Worm (Caenorhabditis elegans) whole organism, L3 larva: ENCODE data around the gene nhr-290.

Experiments used
- R02D3.7 ChIP-seq: fragments of 150-350 bp; optimal IDR thresholded peaks from 2 replicates; lab custom pipeline; 2014; ENCODE audit warnings: missing biosample characterization, missing genetic modification characterization
- ZK546.5 ChIP-seq: sonication (generic microtip); optimal IDR thresholded peaks from 2 replicates; lab custom pipeline; 2017; ENCODE audit warnings: missing biosample characterization, missing genetic modification characterization
- aly-2 ChIP-seq: fragments of 150-350 bp; optimal IDR thresholded peaks from 2 replicates; lab custom pipeline; 2014; ENCODE audit warnings: missing biosample characterization, missing genetic modification characterization
- ama-1 ChIP-seq: fragments of 150-350 bp; optimal IDR thresholded peaks from 2 replicates; lab custom pipeline; 2018
- ceh-16 ChIP-seq: sonication (generic microtip); optimal IDR thresholded peaks from 2 replicates; lab custom pipeline; 2017; ENCODE audit warnings: missing biosample characterization, missing genetic modification characterization
- ceh-28 ChIP-seq: fragments of 150-350 bp; optimal IDR thresholded peaks from 2 replicates; lab custom pipeline; 2014; ENCODE audit warnings: missing biosample characterization, missing genetic modification reagents, missing genetic modification characterization
- ceh-82 ChIP-seq: fragments of 150-350 bp; optimal IDR thresholded peaks from 2 replicates; lab custom pipeline; 2014; ENCODE audit warnings: missing biosample characterization, missing genetic modification characterization
- ceh-9 ChIP-seq: sonication (generic microtip); optimal IDR thresholded peaks from 2 replicates; lab custom pipeline; 2018; ENCODE audit warnings: missing biosample characterization, missing genetic modification characterization
- daf-12 ChIP-seq: fragments of 150-350 bp; optimal IDR thresholded peaks from 2 replicates; lab custom pipeline; 2014; ENCODE audit warnings: missing biosample characterization, missing genetic modification reagents, missing genetic modification characterization
- egl-5 ChIP-seq: fragments of 150-350 bp; optimal IDR thresholded peaks from 2 replicates; lab custom pipeline; 2017; ENCODE audit warnings: missing biosample characterization, missing genetic modification reagents, missing genetic modification characterization, inconsistent platforms
- elt-1 ChIP-seq: fragments of 150-350 bp; optimal IDR thresholded peaks from 2 replicates; lab custom pipeline; 2014; ENCODE audit warnings: missing biosample characterization, missing genetic modification characterization
- elt-2 ChIP-seq: sonication (generic microtip); optimal IDR thresholded peaks from 2 replicates; lab custom pipeline; 2016; ENCODE audit warnings: missing genetic modification reagents, mild to moderate bottlenecking, missing genetic modification characterization, missing compliant biosample characterization
- eor-1 ChIP-seq, 2 experiments: fragments of 150-350 bp; optimal IDR thresholded peaks; 2 replicates each; lab custom pipeline; 2014 to 2018; ENCODE audit warnings: missing biosample characterization in 2 of 2, missing genetic modification characterization in 2 of 2
- fkh-10 ChIP-seq: sonication (generic microtip); optimal IDR thresholded peaks from 2 replicates; lab custom pipeline; 2017; ENCODE audit warnings: missing biosample characterization, missing genetic modification reagents, missing genetic modification characterization
- fkh-2 ChIP-seq: fragments of 150-350 bp; optimal IDR thresholded peaks from 2 replicates; lab custom pipeline; 2014; ENCODE audit warnings: missing biosample characterization, missing genetic modification reagents, missing genetic modification characterization
- fos-1 ChIP-seq: fragments of 150-350 bp; optimal IDR thresholded peaks from 2 replicates; lab custom pipeline; 2014; ENCODE audit warnings: missing biosample characterization, missing genetic modification characterization
- hmg-11 ChIP-seq: sonication (generic microtip); optimal IDR thresholded peaks from 2 replicates; lab custom pipeline; 2016; ENCODE audit warnings: missing genetic modification characterization, missing compliant biosample characterization
- jun-1 ChIP-seq: fragments of 150-350 bp; optimal IDR thresholded peaks from 2 replicates; lab custom pipeline; 2014; ENCODE audit warnings: missing biosample characterization, missing genetic modification reagents, missing genetic modification characterization
- lin-15B ChIP-seq: fragments of 150-350 bp; optimal IDR thresholded peaks from 2 replicates; lab custom pipeline; 2014; ENCODE audit warnings: missing biosample characterization, missing genetic modification characterization
- lin-39 ChIP-seq: fragments of 150-350 bp; optimal IDR thresholded peaks from 2 replicates; lab custom pipeline; 2018; ENCODE audit warnings: missing biosample characterization, missing genetic modification reagents, missing genetic modification characterization
- lsy-12 ChIP-seq: sonication (generic microtip); optimal IDR thresholded peaks from 2 replicates; lab custom pipeline; 2016; ENCODE audit warnings: mild to moderate bottlenecking, missing genetic modification characterization, missing compliant biosample characterization
- mml-1 ChIP-seq: fragments of 150-350 bp; sonication (generic microtip); optimal IDR thresholded peaks from 3 replicates; lab custom pipeline; 2014; ENCODE audit warnings: missing biosample characterization, missing genetic modification characterization
- nfya-1 ChIP-seq: sonication (generic microtip); optimal IDR thresholded peaks from 2 replicates; lab custom pipeline; 2017; ENCODE audit warnings: missing genetic modification characterization, mild to moderate bottlenecking, missing compliant biosample characterization, antibody characterized with exemption, moderate library complexity; ENCODE audit not compliant: insufficient read depth
- nhr-12 ChIP-seq: fragments of 150-350 bp; optimal IDR thresholded peaks from 2 replicates; lab custom pipeline; 2014; ENCODE audit warnings: missing biosample characterization, missing genetic modification characterization
- nhr-23 ChIP-seq: fragments of 150-350 bp; optimal IDR thresholded peaks from 2 replicates; lab custom pipeline; 2014; ENCODE audit warnings: missing biosample characterization, missing genetic modification reagents, missing genetic modification characterization
- nhr-25 ChIP-seq: sonication (generic microtip); optimal IDR thresholded peaks from 2 replicates; lab custom pipeline; 2017; ENCODE audit warnings: missing biosample characterization, missing genetic modification characterization
- nhr-28 ChIP-seq: fragments of 150-350 bp; optimal IDR thresholded peaks from 2 replicates; lab custom pipeline; 2014; ENCODE audit warnings: missing biosample characterization, missing genetic modification characterization
- nhr-43 ChIP-seq: sonication (generic microtip); optimal IDR thresholded peaks from 2 replicates; lab custom pipeline; 2016; ENCODE audit warnings: mild to moderate bottlenecking, missing genetic modification characterization, missing compliant biosample characterization; ENCODE audit not compliant: poor library complexity, severe bottlenecking
- nhr-67 ChIP-seq: fragments of 150-350 bp; optimal IDR thresholded peaks from 2 replicates; lab custom pipeline; 2014; ENCODE audit warnings: missing biosample characterization, missing genetic modification characterization
- nhr-76 ChIP-seq: fragments of 150-350 bp; sonication (generic microtip); optimal IDR thresholded peaks from 5 replicates; lab custom pipeline; 2014; ENCODE audit warnings: missing biosample characterization, missing genetic modification characterization
- pha-4 ChIP-seq: fragments of 150-350 bp; optimal IDR thresholded peaks from 2 replicates; lab custom pipeline; 2014; ENCODE audit warnings: missing biosample characterization, missing genetic modification reagents, missing genetic modification characterization
- pqm-1 ChIP-seq: fragments of 150-350 bp; optimal IDR thresholded peaks from 2 replicates; lab custom pipeline; 2017; ENCODE audit warnings: missing biosample characterization, missing genetic modification characterization, inconsistent platforms
- sea-2 ChIP-seq: fragments of 150-350 bp; sonication (generic microtip); optimal IDR thresholded peaks from 4 replicates; lab custom pipeline; 2014; ENCODE audit warnings: missing biosample characterization, missing genetic modification reagents, missing genetic modification characterization
- skn-1 ChIP-seq: fragments of 150-350 bp; optimal IDR thresholded peaks from 2 replicates; lab custom pipeline; 2014; ENCODE audit warnings: missing biosample characterization, missing genetic modification characterization
- snpc-4 ChIP-seq: fragments of 150-350 bp; optimal IDR thresholded peaks from 2 replicates; lab custom pipeline; 2014; ENCODE audit warnings: missing biosample characterization, missing genetic modification characterization
- unc-39 ChIP-seq: sonication (generic microtip); optimal IDR thresholded peaks from 4 replicates; lab custom pipeline; 2017; ENCODE audit warnings: missing biosample characterization, missing genetic modification characterization
- ztf-11 ChIP-seq: fragments of 150-350 bp; optimal IDR thresholded peaks from 2 replicates; lab custom pipeline; 2014; ENCODE audit warnings: missing biosample characterization, missing genetic modification characterization
- ztf-4 ChIP-seq: fragments of 150-350 bp; optimal IDR thresholded peaks from 2 replicates; lab custom pipeline; 2014; ENCODE audit warnings: missing biosample characterization, missing genetic modification characterization

nhr-290 gene

ce11 chrV:2601817-2602216 lies 27.8 kb downstream of the nhr-290 start:
- TF ChIP-seq ztf-4 (no peak), fkh-10 (GFP tag; lab: Kevin White, UChicago) (no peak), hmg-11 (tag; lab: Kevin White, UChicago) (no peak), ZK546.5 (tag; lab: Kevin White, UChicago) (no peak), ztf-11 (no peak)
- TF ChIP-seq, all 47 proteins: peak for 0

DNA sequence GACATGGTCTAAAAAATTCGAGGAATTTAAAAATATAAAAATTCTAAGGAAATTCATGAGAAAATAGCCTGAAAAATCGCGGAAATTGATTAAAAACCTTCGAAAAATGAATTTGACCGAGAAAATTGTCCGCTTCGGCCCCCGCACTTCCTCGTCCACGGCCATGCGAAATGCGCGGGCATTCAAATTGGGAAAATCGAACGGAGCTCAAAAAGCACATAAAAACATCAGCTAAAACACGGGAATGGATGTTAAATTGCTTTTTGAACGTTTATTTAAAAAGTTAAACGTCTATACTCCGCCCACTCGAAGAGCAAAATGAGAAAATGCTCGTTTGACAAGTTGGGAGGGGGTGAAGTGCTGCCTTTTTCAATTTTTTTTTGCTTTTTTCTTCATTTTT lies 29.1 kb downstream of the nhr-290 start, which contains the start of gene F53E10.6:
F53E10.6 (minus strand) TSS at position 8 of the 400 bp plus-strand sequence.
- TF ChIP-seq lin-15B (tag; lab: Kevin White, UChicago): peak; percentile 47
- TF ChIP-seq nhr-12 (tag; lab: Kevin White, UChicago): no peak
- no peak for TF ChIP-seq nhr-76 (tag; lab: Kevin White, UChicago)
- no peak for TF ChIP-seq ceh-16 (tag; lab: Kevin White, UChicago)
- TF ChIP-seq hmg-11 (tag; lab: Kevin White, UChicago): no peak
- TF ChIP-seq elt-1 (tag; lab: Kevin White, UChicago): no peak
- TF ChIP-seq unc-39: no peak
- TF ChIP-seq ceh-9 (tag; lab: Kevin White, UChicago): no peak
- TF ChIP-seq pqm-1 (tag; lab: Kevin White, UChicago): no peak
- no peak for TF ChIP-seq snpc-4 (tag; lab: Kevin White, UChicago)
- TF ChIP-seq ZK546.5 (tag; lab: Kevin White, UChicago): no peak
- no peak for TF ChIP-seq sea-2 (GFP tag; lab: Kevin White, UChicago)
- no peak for TF ChIP-seq daf-12 (tag; lab: Kevin White, UChicago)
- TF ChIP-seq R02D3.7: no peak
- TF ChIP-seq nhr-43 (tag; lab: Kevin White, UChicago): no peak
- TF ChIP-seq nhr-23 (tag; lab: Kevin White, UChicago): peak; percentile 3
- peak; percentile 42 for TF ChIP-seq nfya-1 (tag; lab: Kevin White, UChicago)
- TF ChIP-seq, all 47 proteins: peak for 3

ce11 chrV:2608352-2608751 lies 34.4 kb downstream of the nhr-290 start, which contains the start of gene acr-17:
TSS of gene acr-17 (plus strand) at chrV:2608652.
- TF ChIP-seq ceh-28 (tag; lab: Kevin White, UChicago): no peak
- no peak for TF ChIP-seq ceh-16 (tag; lab: Kevin White, UChicago)
- TF ChIP-seq nhr-28: no peak
- no peak for TF ChIP-seq ZK546.5 (tag; lab: Kevin White, UChicago)
- no peak for TF ChIP-seq mml-1
- TF ChIP-seq eor-1 (tag; optimal IDR thresholded peaks at IDR 0.05; lab: Kevin White, UChicago): no peak
- no peak for TF ChIP-seq nhr-12 (tag; lab: Kevin White, UChicago)
- no peak for TF ChIP-seq pqm-1 (tag; lab: Kevin White, UChicago)
- no peak for TF ChIP-seq aly-2 (tag; lab: Kevin White, UChicago)
- no peak for TF ChIP-seq elt-2
- TF ChIP-seq nfya-1 (tag; lab: Kevin White, UChicago): no peak
- no peak for TF ChIP-seq fkh-10 (GFP tag; lab: Kevin White, UChicago)
- no peak for TF ChIP-seq pha-4
- no peak for TF ChIP-seq nhr-67 (tag; lab: Kevin White, UChicago)
- TF ChIP-seq sea-2 (GFP tag; lab: Kevin White, UChicago): no peak
- no peak for TF ChIP-seq fos-1 (tag; lab: Kevin White, UChicago)
- no peak for TF ChIP-seq daf-12 (tag; lab: Kevin White, UChicago)
- no peak for TF ChIP-seq lin-39 (tag; lab: Kevin White, UChicago)
- no peak for TF ChIP-seq skn-1 (tag; lab: Kevin White, UChicago)
- TF ChIP-seq fkh-2 (tag; lab: Kevin White, UChicago): no peak
- TF ChIP-seq, all 47 proteins: peak for 0

DNA sequence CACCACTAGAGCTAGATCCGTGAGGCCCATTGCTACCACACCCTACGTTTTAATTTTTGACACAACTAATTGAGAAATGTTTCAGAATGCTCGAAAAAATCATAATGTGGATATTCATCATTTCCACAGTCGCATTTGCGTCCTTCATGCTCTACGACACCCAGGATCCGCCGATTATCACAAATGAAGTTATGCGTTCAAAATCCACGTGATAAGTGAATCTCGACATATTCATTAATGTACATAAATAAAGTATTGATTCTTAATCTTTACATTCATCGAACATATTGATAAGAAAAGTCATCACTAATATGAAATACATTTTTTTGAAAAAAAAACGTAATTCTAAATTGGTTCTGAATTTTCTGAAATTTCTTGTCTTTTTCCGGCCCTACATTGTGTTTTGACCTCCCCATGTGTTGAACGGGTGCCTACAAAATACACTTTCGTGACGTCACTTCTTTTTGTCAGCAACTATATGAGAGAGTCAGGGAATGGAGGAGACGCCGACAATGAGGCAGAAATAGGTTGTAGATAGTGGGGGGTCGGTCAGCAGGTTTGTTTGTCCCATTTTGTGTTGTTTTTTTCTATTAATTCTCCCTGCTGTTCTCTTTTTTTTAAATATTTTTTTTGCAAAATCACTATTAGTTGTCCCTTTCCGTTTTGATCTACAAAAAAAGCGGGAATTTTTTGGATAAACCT lies 41.2 kb downstream of the nhr-290 start, which contains the start of gene F53E10.1:
F53E10.1 (plus strand) TSS at position 325 of the 702 bp plus-strand sequence.
- no peak for TF ChIP-seq unc-39
- TF ChIP-seq nhr-23 (tag; lab: Kevin White, UChicago): peak; percentile 81
- no peak for TF ChIP-seq lsy-12
- TF ChIP-seq ceh-82 (tag; lab: Kevin White, UChicago): no peak
- peak; percentile 61 for TF ChIP-seq nhr-25 (tag; lab: Kevin White, UChicago)
- peak; percentile 11 for TF ChIP-seq pqm-1 (tag; lab: Kevin White, UChicago)
- TF ChIP-seq ztf-4: no peak
- TF ChIP-seq jun-1: peak; percentile 7
- TF ChIP-seq elt-2: peak; percentile 64
- peak; percentile 66 for TF ChIP-seq pha-4
- no peak for TF ChIP-seq fkh-2 (tag; lab: Kevin White, UChicago)
- peak; percentile 4 for TF ChIP-seq egl-5 (tag; lab: Kevin White, UChicago)
- peak; percentile 47 for TF ChIP-seq ceh-28 (tag; lab: Kevin White, UChicago)
- no peak for TF ChIP-seq ama-1 (lab: Kevin White, UChicago)
- peak; percentile 38 for TF ChIP-seq nfya-1 (tag; lab: Kevin White, UChicago)
- TF ChIP-seq, all 47 proteins: peak for 9
